Fruit fly (Drosophila melanogaster) S2 (cell line): ENCODE data around the gene alien.

Experiments used
- CG8478 ChIP-seq: fragments of >200 bp; optimal IDR thresholded peaks from 2 replicates; lab custom pipeline; 2018
- CTCF ChIP-seq, 2 experiments: fragments of >200 bp; optimal IDR thresholded peaks; 2 replicates each; lab custom pipeline; 2018

dm6 chr2L:8991583-8991982 lies 5.6 kb downstream of the alien start, which contains the start of gene CG9555:
- no peak for TF ChIP-seq CG8478 (lab: Kevin White, UChicago)
- TF ChIP-seq CTCF (optimal IDR thresholded peaks at IDR 0.05; lab: Kevin White, UChicago) = no peak
